Fruit fly (Drosophila melanogaster) whole organism, embryonic: ENCODE results near the gene CG11842.

ENCODE experiments used
- Atf6 ChIP-seq: fragments of 200-800 bp; sonication (Bioruptor generic); IDR thresholded peaks from 2 replicates; pipeline ENCODE4 v1.3.6; 2022; ENCODE audit warnings: missing biosample characterization, missing genetic modification characterization
- CG10147 ChIP-seq: fragments of 200-800 bp; sonication (Bioruptor generic); optimal IDR thresholded peaks from 2 replicates; lab custom pipeline; 2019; ENCODE audit warnings: missing biosample characterization, mild to moderate bottlenecking, missing genetic modification characterization, moderate library complexity
- CG12769 ChIP-seq: fragments of 200-800 bp; sonication (Bioruptor generic); optimal IDR thresholded peaks from 2 replicates; lab custom pipeline; 2019; ENCODE audit warnings: missing biosample characterization, mild to moderate bottlenecking, missing genetic modification characterization, moderate library complexity
- CG12942 ChIP-seq: fragments of 200-800 bp; sonication (Bioruptor generic); optimal IDR thresholded peaks from 3 replicates; lab custom pipeline; 2016; ENCODE audit warnings: missing biosample characterization, missing genetic modification characterization
- CG15011 ChIP-seq: fragments of 200-800 bp; sonication (Bioruptor generic); optimal IDR thresholded peaks from 3 replicates; lab custom pipeline; 2018; ENCODE audit warnings: missing biosample characterization, mild to moderate bottlenecking, missing genetic modification characterization
- CG17328 ChIP-seq: fragments of 200-800 bp; sonication (Bioruptor generic); IDR thresholded peaks from 2 replicates; pipeline ENCODE4 v1.3.6; 2022; ENCODE audit warnings: missing biosample characterization, missing genetic modification characterization
- CG1792 ChIP-seq: fragments of 200-800 bp; sonication (Bioruptor generic); optimal IDR thresholded peaks from 2 replicates; lab custom pipeline; 2016; ENCODE audit warnings: missing biosample characterization, missing genetic modification characterization
- CG1832 ChIP-seq: fragments of 200-800 bp; sonication (Bioruptor generic); optimal IDR thresholded peaks from 2 replicates; lab custom pipeline; 2017; ENCODE audit warnings: missing biosample characterization, mild to moderate bottlenecking, missing genetic modification characterization, inconsistent platforms
- CG2120 ChIP-seq: fragments of 200-800 bp; sonication (Bioruptor generic); optimal IDR thresholded peaks from 3 replicates; lab custom pipeline; 2016; ENCODE audit warnings: missing biosample characterization, missing genetic modification characterization
- CG2875 ChIP-seq: fragments of 200-800 bp; sonication (Bioruptor generic); optimal IDR thresholded peaks from 2 replicates; lab custom pipeline; 2017; ENCODE audit warnings: missing biosample characterization, mild to moderate bottlenecking, missing genetic modification characterization, missing genetic modification reagents
- CG33557 ChIP-seq: fragments of 200-800 bp; sonication (Bioruptor generic); optimal IDR thresholded peaks from 2 replicates; lab custom pipeline; 2019; ENCODE audit warnings: missing biosample characterization, mild to moderate bottlenecking, missing genetic modification characterization, moderate library complexity
- CG3407 ChIP-seq: fragments of 200-800 bp; sonication (Bioruptor generic); optimal IDR thresholded peaks from 2 replicates; lab custom pipeline; 2018; ENCODE audit warnings: missing biosample characterization, mild to moderate bottlenecking, missing genetic modification characterization
- CG34376 ChIP-seq: fragments of 200-800 bp; sonication (Bioruptor generic); optimal IDR thresholded peaks from 2 replicates; lab custom pipeline; 2018; ENCODE audit warnings: missing biosample characterization, mild to moderate bottlenecking, missing genetic modification characterization
- CG3838 ChIP-seq: fragments of 200-800 bp; sonication (Bioruptor generic); optimal IDR thresholded peaks from 3 replicates; lab custom pipeline; 2016; ENCODE audit warnings: missing biosample characterization, missing genetic modification characterization
- CG42726 ChIP-seq: fragments of 200-800 bp; sonication (Bioruptor generic); IDR thresholded peaks from 2 replicates; pipeline ENCODE4 v1.3.6; 2022; ENCODE audit warnings: missing biosample characterization, missing genetic modification characterization; ENCODE audit not compliant: partially characterized antibody
- CG4360 ChIP-seq: fragments of 200-800 bp; sonication (Bioruptor generic); IDR thresholded peaks from 2 replicates; pipeline ENCODE4 v1.3.6; 2022; ENCODE audit warnings: missing biosample characterization, missing genetic modification characterization
- CG5180 ChIP-seq: fragments of 200-800 bp; sonication (Bioruptor generic); optimal IDR thresholded peaks from 3 replicates; lab custom pipeline; 2017; ENCODE audit warnings: missing biosample characterization, missing genetic modification characterization, mild to moderate bottlenecking, moderate library complexity, missing genetic modification reagents
- CG7745 ChIP-seq: fragments of 200-800 bp; sonication (Bioruptor generic); optimal IDR thresholded peaks from 2 replicates; lab custom pipeline; 2018; ENCODE audit warnings: missing biosample characterization, mild to moderate bottlenecking, missing genetic modification characterization, moderate library complexity
- CG8281 ChIP-seq: fragments of 200-800 bp; sonication (Bioruptor generic); optimal IDR thresholded peaks from 2 replicates; lab custom pipeline; 2018; ENCODE audit warnings: missing biosample characterization, mild to moderate bottlenecking, missing genetic modification characterization, moderate library complexity
- CG8290 ChIP-seq, 3 experiments: fragments of 200-800 bp; sonication (Bioruptor generic); optimal IDR thresholded peaks; 2 replicates each; lab custom pipeline; 2016 to 2019; ENCODE audit warnings: missing biosample characterization in 3 of 3, missing genetic modification characterization in 3 of 3, mild to moderate bottlenecking in 2 of 3, moderate library complexity in 1 of 3
- CG8478 ChIP-seq: fragments of >200 bp; optimal IDR thresholded peaks from 2 replicates; lab custom pipeline; 2018
- CG8765 ChIP-seq: fragments of 200-800 bp; sonication (Bioruptor generic); IDR thresholded peaks from 2 replicates; pipeline ENCODE4 v1.3.6; 2022; ENCODE audit warnings: missing biosample characterization, missing genetic modification characterization
- Ets65A ChIP-seq: fragments of 200-800 bp; sonication (Bioruptor generic); peaks from one replicate; lab custom pipeline; 2016; ENCODE audit warnings: missing biosample characterization, missing genetic modification characterization
- Hr3 ChIP-seq: fragments of 200-800 bp; sonication (Bioruptor generic); optimal IDR thresholded peaks from 3 replicates; lab custom pipeline; 2016; ENCODE audit warnings: missing biosample characterization, missing genetic modification characterization
- Lhr ChIP-seq: fragments of 200-800 bp; sonication (Bioruptor generic); optimal IDR thresholded peaks from 3 replicates; lab custom pipeline; 2017; ENCODE audit warnings: mild to moderate bottlenecking, missing biosample characterization, missing genetic modification reagents, missing genetic modification characterization
- MTF-1 ChIP-seq: fragments of 200-800 bp; sonication (Bioruptor generic); optimal IDR thresholded peaks from 2 replicates; lab custom pipeline; 2018; ENCODE audit warnings: missing biosample characterization, mild to moderate bottlenecking, missing genetic modification characterization, borderline replicate concordance
- Nf-YB ChIP-seq: fragments of 200-800 bp; sonication (Bioruptor generic); optimal IDR thresholded peaks from 3 replicates; lab custom pipeline; 2019; ENCODE audit warnings: missing biosample characterization, mild to moderate bottlenecking, missing genetic modification characterization, moderate library complexity
- Pdp1 ChIP-seq, 2 experiments: fragments of 200-800 bp; sonication (Bioruptor generic); optimal IDR thresholded peaks; 3 replicates each; lab custom pipeline; 2016; ENCODE audit warnings: missing biosample characterization in 2 of 2, missing genetic modification characterization in 2 of 2, mild to moderate bottlenecking in 1 of 2, moderate library complexity in 1 of 2
- Sry-δ ChIP-seq: fragments of 200-800 bp; sonication (Bioruptor generic); optimal IDR thresholded peaks from 2 replicates; lab custom pipeline; 2016; ENCODE audit warnings: missing biosample characterization, missing genetic modification characterization
- Taf1 ChIP-seq: fragments of 200-800 bp; sonication (Bioruptor generic); IDR thresholded peaks from 2 replicates; pipeline ENCODE4 v1.3.6; 2022; ENCODE audit warnings: missing biosample characterization, missing genetic modification characterization
- bcd ChIP-seq: fragments of 200-800 bp; sonication (Bioruptor generic); optimal IDR thresholded peaks from 2 replicates; lab custom pipeline; 2017; ENCODE audit warnings: missing biosample characterization, mild to moderate bottlenecking, missing genetic modification characterization
- bigmax ChIP-seq: fragments of 200-800 bp; sonication (Bioruptor generic); optimal IDR thresholded peaks from 2 replicates; lab custom pipeline; 2018; ENCODE audit warnings: missing biosample characterization, mild to moderate bottlenecking, missing genetic modification characterization
- bsh ChIP-seq, 2 experiments: fragments of 200-800 bp; sonication (Bioruptor generic); optimal IDR thresholded peaks; 2 replicates each; lab custom pipeline; 2017 to 2018; ENCODE audit warnings: mild to moderate bottlenecking in 2 of 2, missing biosample characterization in 2 of 2, missing genetic modification characterization in 2 of 2, moderate library complexity in 1 of 2
- chinmo ChIP-seq: fragments of 200-800 bp; sonication (Bioruptor generic); IDR thresholded peaks from 4 replicates; pipeline ENCODE4 v1.3.6; 2022; ENCODE audit warnings: missing biosample characterization, missing genetic modification characterization; ENCODE audit not compliant: partially characterized antibody
- chn ChIP-seq: fragments of 200-800 bp; sonication (Bioruptor generic); optimal IDR thresholded peaks from 2 replicates; lab custom pipeline; 2016; ENCODE audit warnings: missing biosample characterization, missing genetic modification characterization
- dati ChIP-seq: fragments of 200-800 bp; sonication (Bioruptor generic); IDR thresholded peaks from 2 replicates; pipeline ENCODE4 v1.3.6; 2022; ENCODE audit warnings: missing biosample characterization, missing genetic modification characterization
- fru ChIP-seq: fragments of >200 bp; optimal IDR thresholded peaks from 2 replicates; lab custom pipeline; 2017
- gcm ChIP-seq: fragments of 200-800 bp; sonication (Bioruptor generic); optimal IDR thresholded peaks from 2 replicates; lab custom pipeline; 2019; ENCODE audit warnings: missing biosample characterization, mild to moderate bottlenecking, missing genetic modification characterization, moderate library complexity
- kah ChIP-seq: fragments of 200-800 bp; sonication (Bioruptor generic); optimal IDR thresholded peaks from 2 replicates; lab custom pipeline; 2018; ENCODE audit warnings: missing biosample characterization, mild to moderate bottlenecking, missing genetic modification characterization
- lab ChIP-seq: fragments of 200-800 bp; sonication (Bioruptor generic); optimal IDR thresholded peaks from 3 replicates; lab custom pipeline; 2017; ENCODE audit warnings: missing biosample characterization, missing genetic modification characterization, mild to moderate bottlenecking, moderate library complexity, missing genetic modification reagents
- nau ChIP-seq: fragments of 200-800 bp; sonication (Bioruptor generic); optimal IDR thresholded peaks from 3 replicates; lab custom pipeline; 2017; ENCODE audit warnings: missing biosample characterization, mild to moderate bottlenecking, missing genetic modification characterization, missing genetic modification reagents
- nerfin-1 ChIP-seq: fragments of 200-800 bp; sonication (Bioruptor generic); optimal IDR thresholded peaks from 3 replicates; lab custom pipeline; 2019; ENCODE audit warnings: missing biosample characterization, mild to moderate bottlenecking, missing genetic modification characterization, moderate library complexity
- pros ChIP-seq: fragments of 200-800 bp; sonication (Bioruptor generic); optimal IDR thresholded peaks from 3 replicates; lab custom pipeline; 2019; ENCODE audit warnings: missing biosample characterization, mild to moderate bottlenecking, missing genetic modification characterization, moderate library complexity
- slbo ChIP-seq: fragments of 200-800 bp; sonication (Bioruptor generic); IDR thresholded peaks from 2 replicates; pipeline ENCODE4 v1.3.6; 2022; ENCODE audit warnings: missing biosample characterization, missing genetic modification characterization
- slp2 ChIP-seq: fragments of 200-800 bp; sonication (Bioruptor generic); optimal IDR thresholded peaks from 2 replicates; lab custom pipeline; 2016; ENCODE audit warnings: missing biosample characterization, missing genetic modification characterization
- sna ChIP-seq: fragments of 200-800 bp; sonication (Bioruptor generic); IDR thresholded peaks from 2 replicates; pipeline ENCODE4 v1.3.6; 2022; ENCODE audit warnings: missing biosample characterization, missing genetic modification characterization; ENCODE audit not compliant: partially characterized antibody
- sug ChIP-seq: fragments of 200-800 bp; optimal IDR thresholded peaks from 2 replicates; lab custom pipeline; 2019; ENCODE audit warnings: missing biosample characterization, mild to moderate bottlenecking, missing genetic modification characterization, moderate library complexity
- tio ChIP-seq: fragments of 200-800 bp; sonication (Bioruptor generic); optimal IDR thresholded peaks from 2 replicates; lab custom pipeline; 2017; ENCODE audit warnings: missing biosample characterization, missing genetic modification characterization, inconsistent platforms
- wdn ChIP-seq: fragments of 200-800 bp; sonication (Bioruptor generic); IDR thresholded peaks from 2 replicates; pipeline ENCODE4 v1.3.6; 2022; ENCODE audit warnings: missing biosample characterization, missing genetic modification characterization

The CG11842 gene

DNA sequence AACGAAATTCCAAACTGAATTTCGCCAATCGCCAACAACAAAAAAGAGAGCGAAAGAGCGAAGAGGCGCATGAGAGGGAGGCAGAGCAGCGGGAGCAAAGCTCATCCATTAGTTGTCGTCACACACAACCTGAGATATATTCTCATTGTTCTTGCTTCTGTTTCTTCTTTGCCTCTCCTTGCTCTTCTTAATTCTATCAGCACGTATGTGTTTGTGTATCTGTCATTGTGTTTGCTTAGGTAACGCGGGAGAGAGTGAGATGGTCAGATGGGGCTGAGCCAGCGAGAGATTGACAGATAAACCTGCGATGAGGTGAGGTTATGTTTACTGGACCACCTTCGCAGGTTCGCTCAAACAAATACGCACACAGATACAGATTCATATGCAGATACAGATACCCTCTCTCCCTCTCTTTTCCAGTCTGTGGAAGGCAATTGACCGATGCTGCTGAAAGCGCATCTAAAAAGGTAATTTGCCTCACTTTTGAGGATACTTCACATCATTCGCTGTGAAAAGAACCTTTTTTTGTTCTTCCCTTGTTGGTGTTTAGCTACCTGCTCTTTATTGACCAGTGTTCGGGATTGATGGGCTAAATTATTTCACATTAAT is 21.6 kb downstream of the CG11842 start (continued):
- TF ChIP-seq kah (GFP tag; lab: Kevin White, UChicago) (no peak), bigmax (GFP tag; lab: Kevin White, UChicago) (peak; percentile 96), Lhr (GFP tag; lab: Kevin White, UChicago) (no peak), gcm (GFP tag; lab: Kevin White, UChicago) (peak; percentile 2), CG33557 (GFP tag; lab: Kevin White, UChicago) (peak; percentile 27), CG8765 (GFP tag; lab: Robert Waterston, UW) (no peak), CG42726 (no peak), bsh (GFP tag; optimal IDR thresholded peaks at IDR 0.05; lab: Kevin White, UChicago) (peak in 1 of 2 experiments; percentile 10), Pdp1 (GFP tag; optimal IDR thresholded peaks at IDR 0.05; lab: Kevin White, UChicago) (peak in 1 of 2 experiments; percentile 76), CG1792 (no peak), CG3838 (GFP tag; lab: Kevin White, UChicago) (no peak), CG2120 (GFP tag; lab: Kevin White, UChicago) (no peak), fru (lab: Kevin White, UChicago) (no peak), CG8281 (tag; lab: Kevin White, UChicago) (no peak), nau (GFP tag; lab: Kevin White, UChicago) (peak; percentile 4), CG8478 (no peak), pros (GFP tag; lab: Kevin White, UChicago) (no peak), slbo (GFP tag; lab: Robert Waterston, UW) (no peak), dati (GFP tag; lab: Robert Waterston, UW) (no peak), wdn (no peak), CG34376 (GFP tag; lab: Kevin White, UChicago) (peak; percentile 38), bcd (GFP tag; lab: Kevin White, UChicago) (no peak), Hr3 (GFP tag; lab: Kevin White, UChicago) (no peak), Sry-δ (GFP tag; lab: Kevin White, UChicago) (no peak), CG12942 (GFP tag; lab: Kevin White, UChicago) (no peak), nerfin-1 (peak; percentile 10), CG1832 (GFP tag; lab: Kevin White, UChicago) (peak; percentile 37), tio (GFP tag; lab: Kevin White, UChicago) (no peak), Nf-YB (GFP tag; lab: Kevin White, UChicago) (peak; percentile 23), CG8290 (GFP tag; optimal IDR thresholded peaks at IDR 0.05; lab: Kevin White, UChicago) (no peak), CG8290 (tag; optimal IDR thresholded peaks at IDR 0.05; lab: Kevin White, UChicago) (peak in 1 of 2 experiments; percentile 38), CG2875 (GFP tag; lab: Kevin White, UChicago) (peak; percentile 4), MTF-1 (peak; percentile 0), CG12769 (tag; lab: Kevin White, UChicago) (peak; percentile 78), CG17328 (no peak), Ets65A (peak; percentile 49), chinmo (GFP tag; lab: Robert Waterston, UW) (peak; percentile 79; the same call in 2 of the 4 replicates), CG3407 (GFP tag; lab: Kevin White, UChicago) (no peak), slp2 (GFP tag; lab: Kevin White, UChicago) (no peak), CG4360 (GFP tag; lab: Robert Waterston, UW) (no peak), CG7745 (no peak), chn (no peak), Taf1 (GFP tag; lab: Robert Waterston, UW) (no peak), lab (GFP tag; lab: Kevin White, UChicago) (peak; percentile 10), sna (GFP tag; lab: Robert Waterston, UW) (0 out of 2 replicates have a peak, but pooled peaks have one; percentile 27), CG5180 (peak; percentile 2), CG10147 (no peak), Atf6 (0 out of 2 replicates have a peak, but pooled peaks have one; percentile 13), CG15011 (GFP tag; lab: Kevin White, UChicago) (no peak), sug (peak; percentile 77)
